Worm (Caenorhabditis elegans) whole organism, L4 larva: ENCODE measurements around the gene irld-24.
A peak's percentile ranks its signal among the peaks of the same experiment; 100 is the strongest.

Experiments
- F26F4.8 ChIP-seq: fragments of 200-800 bp; sonication (Bioruptor generic); conservative IDR thresholded peaks from 2 replicates; pipeline ENCODE4 v1.3.6; 2022; ENCODE audit warnings: missing genetic modification characterization, missing compliant biosample characterization
- F44E2.7 ChIP-seq: fragments of 200-800 bp; sonication (Bioruptor generic); IDR thresholded peaks from 2 replicates; pipeline ENCODE4 v2.1.2; 2022; ENCODE audit warnings: missing genetic modification characterization, missing compliant biosample characterization
- R02D3.7 ChIP-seq: fragments of 150-350 bp; sonication (generic microtip); optimal IDR thresholded peaks from 3 replicates; lab custom pipeline; 2014; ENCODE audit warnings: missing biosample characterization, missing genetic modification characterization
- Y48G9A.11 ChIP-seq: fragments of 200-800 bp; sonication (Bioruptor generic); IDR thresholded peaks from 2 replicates; pipeline ENCODE4 v1.3.6; 2022; ENCODE audit warnings: missing genetic modification reagents, missing genetic modification characterization, missing compliant biosample characterization
- Y5F2A.4 ChIP-seq: fragments of 200-800 bp; sonication (Bioruptor generic); optimal IDR thresholded peaks from 2 replicates; lab custom pipeline; 2018; ENCODE audit warnings: mild to moderate bottlenecking, missing genetic modification characterization, missing compliant biosample characterization
- ZK546.5 ChIP-seq, 2 experiments: sonication (generic microtip); optimal IDR thresholded peaks; 2 replicates each; lab custom pipeline; 2017; ENCODE audit warnings: missing biosample characterization in 2 of 2, missing genetic modification characterization in 2 of 2
- aha-1 ChIP-seq: fragments of 150-350 bp; peaks from one replicate; lab custom pipeline; 2014; ENCODE audit warnings: missing biosample characterization, missing genetic modification characterization
- ama-1 ChIP-seq: fragments of 150-350 bp; optimal IDR thresholded peaks from 2 replicates; lab custom pipeline; 2014; ENCODE audit warnings: inconsistent platforms, mixed read lengths
- arid-1 ChIP-seq: fragments of 200-800 bp; sonication (Bioruptor generic); conservative IDR thresholded peaks from 2 replicates; pipeline ENCODE4 v1.3.6; 2022; ENCODE audit warnings: missing genetic modification reagents, missing genetic modification characterization, missing compliant biosample characterization
- ceh-44 ChIP-seq: fragments of 200-800 bp; sonication (Bioruptor generic); IDR thresholded peaks from 2 replicates; pipeline ENCODE4 v1.3.6; 2022; ENCODE audit warnings: missing genetic modification reagents, missing genetic modification characterization, missing compliant biosample characterization
- daf-16 ChIP-seq, 3 experiments: sonication (generic microtip); optimal IDR thresholded peaks; 2 replicates each; lab custom pipeline; 2016 to 2017; ENCODE audit warnings: missing genetic modification characterization in 3 of 3, missing genetic modification reagents in 3 of 3, mild to moderate bottlenecking in 2 of 3, missing compliant biosample characterization in 2 of 3, missing biosample characterization in 1 of 3, moderate library complexity in 1 of 3
- daf-8 ChIP-seq: fragments of 200-800 bp; sonication (Bioruptor generic); IDR thresholded peaks from 2 replicates; pipeline ENCODE4 v1.3.6; 2022; ENCODE audit warnings: missing genetic modification characterization, missing compliant biosample characterization
- duxl-1 ChIP-seq: sonication (generic microtip); optimal IDR thresholded peaks from 2 replicates; lab custom pipeline; 2016; ENCODE audit warnings: mild to moderate bottlenecking, missing genetic modification characterization, moderate library complexity, missing compliant biosample characterization; ENCODE audit not compliant: poor library complexity
- dve-1 ChIP-seq: sonication (generic microtip); optimal IDR thresholded peaks from 2 replicates; lab custom pipeline; 2017; ENCODE audit warnings: antibody characterized with exemption, mild to moderate bottlenecking, missing genetic modification characterization, missing compliant biosample characterization; ENCODE audit not compliant: insufficient read depth
- egl-43 ChIP-seq: fragments of 200-800 bp; sonication (Bioruptor generic); IDR thresholded peaks from 2 replicates; pipeline ENCODE4 v1.3.6; 2022; ENCODE audit warnings: missing genetic modification reagents, missing genetic modification characterization, missing compliant biosample characterization
- fkh-10 ChIP-seq: fragments of 150-350 bp; optimal IDR thresholded peaks from 2 replicates; lab custom pipeline; 2014; ENCODE audit warnings: missing biosample characterization, missing genetic modification reagents, missing genetic modification characterization
- fos-1 ChIP-seq: fragments of 150-350 bp; optimal IDR thresholded peaks from 2 replicates; lab custom pipeline; 2014; ENCODE audit warnings: missing biosample characterization, missing genetic modification characterization
- gei-8 ChIP-seq: fragments of 200-800 bp; sonication (Bioruptor generic); optimal IDR thresholded peaks from 2 replicates; lab custom pipeline; 2018; ENCODE audit warnings: mild to moderate bottlenecking, missing genetic modification characterization, missing compliant biosample characterization
- hif-1 ChIP-seq, 2 experiments: sonication (generic microtip); optimal IDR thresholded peaks; 2 replicates each; lab custom pipeline; 2016 to 2017; ENCODE audit warnings: missing compliant biosample characterization in 2 of 2, missing genetic modification characterization in 2 of 2, missing genetic modification reagents in 2 of 2, missing genotype in 2 of 2, mild to moderate bottlenecking in 1 of 2
- hlh-11 ChIP-seq: fragments of 200-800 bp; sonication (Bioruptor generic); optimal IDR thresholded peaks from 2 replicates; lab custom pipeline; 2018; ENCODE audit warnings: mild to moderate bottlenecking, missing genetic modification characterization, missing compliant biosample characterization
- hlh-30 ChIP-seq: sonication (generic microtip); optimal IDR thresholded peaks from 2 replicates; lab custom pipeline; 2017; ENCODE audit warnings: antibody characterized with exemption, mild to moderate bottlenecking, missing genetic modification characterization, missing compliant biosample characterization; ENCODE audit not compliant: insufficient read depth
- lin-1 ChIP-seq: fragments of 200-800 bp; sonication (Bioruptor generic); IDR thresholded peaks from 2 replicates; pipeline ENCODE4 v1.3.6; 2022; ENCODE audit warnings: missing genetic modification reagents, missing genetic modification characterization, missing compliant biosample characterization
- lin-13 ChIP-seq: fragments of 150-350 bp; optimal IDR thresholded peaks from 2 replicates; lab custom pipeline; 2014; ENCODE audit warnings: missing biosample characterization, missing genetic modification reagents, missing genetic modification characterization
- lin-15B ChIP-seq: fragments of 150-350 bp; sonication (generic microtip); optimal IDR thresholded peaks from 3 replicates; lab custom pipeline; 2014; ENCODE audit warnings: missing biosample characterization, missing genetic modification characterization
- lsy-2 ChIP-seq, 2 experiments: fragments of 150-350 bp in 1 of 2; sonication (generic microtip) in 1 of 2; optimal IDR thresholded peaks; 2 replicates each; lab custom pipeline; 2014 to 2017; ENCODE audit warnings: missing biosample characterization in 2 of 2, missing genetic modification characterization in 2 of 2
- mdl-1 ChIP-seq, 2 experiments: fragments of 150-350 bp in 1 of 2; sonication (generic microtip) in 1 of 2; optimal IDR thresholded peaks; 2 replicates each; lab custom pipeline; 2014 to 2017; ENCODE audit warnings: missing biosample characterization in 2 of 2, missing genetic modification characterization in 2 of 2
- mdt-29 ChIP-seq: fragments of 200-800 bp; sonication (Bioruptor generic); IDR thresholded peaks from 2 replicates; pipeline ENCODE4 v1.3.6; 2022; ENCODE audit warnings: missing genetic modification reagents, missing genetic modification characterization, missing compliant biosample characterization
- mes-2 ChIP-seq: sonication (generic microtip); optimal IDR thresholded peaks from 2 replicates; lab custom pipeline; 2016; ENCODE audit warnings: missing genotype, mild to moderate bottlenecking, missing genetic modification characterization, missing compliant biosample characterization; ENCODE audit not compliant: poor library complexity, severe bottlenecking
- mxl-3 ChIP-seq: fragments of 200-800 bp; sonication (Bioruptor generic); optimal IDR thresholded peaks from 2 replicates; lab custom pipeline; 2018; ENCODE audit warnings: mild to moderate bottlenecking, missing genetic modification characterization, missing compliant biosample characterization
- nhr-10 ChIP-seq: fragments of 150-350 bp; optimal IDR thresholded peaks from 2 replicates; lab custom pipeline; 2014; ENCODE audit warnings: missing biosample characterization, missing genetic modification characterization
- nhr-102 ChIP-seq: sonication (generic microtip); optimal IDR thresholded peaks from 2 replicates; lab custom pipeline; 2016; ENCODE audit warnings: mild to moderate bottlenecking, missing genetic modification characterization, moderate library complexity, missing compliant biosample characterization
- nhr-25 ChIP-seq: sonication (generic microtip); optimal IDR thresholded peaks from 2 replicates; lab custom pipeline; 2017; ENCODE audit warnings: missing genetic modification characterization, mild to moderate bottlenecking, missing compliant biosample characterization, antibody characterized with exemption, moderate library complexity, borderline replicate concordance; ENCODE audit not compliant: insufficient read depth
- nhr-48 ChIP-seq: sonication (generic microtip); optimal IDR thresholded peaks from 2 replicates; lab custom pipeline; 2016; ENCODE audit warnings: mild to moderate bottlenecking, missing genetic modification characterization, missing compliant biosample characterization
- pha-4 ChIP-seq, 2 experiments: fragments of 150-350 bp in 1 of 2; fragments of 200-800 bp in 1 of 2; sonication (Bioruptor generic) in 1 of 2; IDR thresholded peaks in 1 of 2; optimal IDR thresholded peaks in 1 of 2; 2 replicates each; pipeline versions ENCODE4 v1.3.6 to Lab custom; 2014 to 2022; ENCODE audit warnings: missing genetic modification characterization in 2 of 2, missing genetic modification reagents in 2 of 2, missing biosample characterization in 1 of 2, missing compliant biosample characterization in 1 of 2
- sdz-12 ChIP-seq: fragments of 200-800 bp; sonication (Bioruptor generic); optimal IDR thresholded peaks from 2 replicates; lab custom pipeline; 2018; ENCODE audit warnings: mild to moderate bottlenecking, missing genetic modification characterization, missing compliant biosample characterization
- set-16 ChIP-seq: fragments of 200-800 bp; sonication (Bioruptor generic); IDR thresholded peaks from 2 replicates; pipeline ENCODE4 v1.3.6; 2022; ENCODE audit warnings: missing genetic modification reagents, missing genetic modification characterization, missing compliant biosample characterization
- snpc-4 ChIP-seq: fragments of 150-350 bp; optimal IDR thresholded peaks from 2 replicates; lab custom pipeline; 2014; ENCODE audit warnings: missing biosample characterization, missing genetic modification characterization
- tag-97 ChIP-seq: fragments of 200-800 bp; sonication (Bioruptor generic); IDR thresholded peaks from 2 replicates; pipeline ENCODE4 v1.3.6; 2022; ENCODE audit warnings: missing genetic modification characterization, missing compliant biosample characterization
- tra-1 ChIP-seq: fragments of 200-800 bp; sonication (Bioruptor generic); IDR thresholded peaks from 2 replicates; pipeline ENCODE4 v1.3.6; 2022; ENCODE audit warnings: missing genetic modification reagents, missing genetic modification characterization, missing compliant biosample characterization
- unc-130 ChIP-seq: sonication (generic microtip); optimal IDR thresholded peaks from 2 replicates; lab custom pipeline; 2016; ENCODE audit warnings: missing genetic modification reagents, missing genetic modification characterization, missing compliant biosample characterization
- unc-39 ChIP-seq: sonication (generic microtip); optimal IDR thresholded peaks from 2 replicates; lab custom pipeline; 2017; ENCODE audit warnings: missing biosample characterization, missing genetic modification characterization
- unc-62 ChIP-seq, 3 experiments: fragments of 150-350 bp in 1 of 3; sonication (generic microtip); optimal IDR thresholded peaks in 2 of 3; peaks in 1 of 3; 1 replicate in 1 of 3; 2 replicates in 2 of 3; lab custom pipeline; 2014 to 2017; ENCODE audit warnings: missing biosample characterization in 3 of 3, missing genetic modification characterization in 3 of 3, missing genetic modification reagents in 3 of 3, missing genotype in 1 of 3
- zfp-3 ChIP-seq: fragments of 200-800 bp; sonication (Bioruptor generic); conservative IDR thresholded peaks from 2 replicates; pipeline ENCODE4 v1.3.6; 2022; ENCODE audit warnings: missing genetic modification reagents, missing genetic modification characterization, missing compliant biosample characterization
- zip-11 ChIP-seq: fragments of 200-800 bp; sonication (Bioruptor generic); IDR thresholded peaks from 2 replicates; pipeline ENCODE4 v1.3.6; 2022; ENCODE audit warnings: missing genetic modification characterization, missing compliant biosample characterization
- zip-2 ChIP-seq: fragments of 150-350 bp; optimal IDR thresholded peaks from 2 replicates; lab custom pipeline; 2014; ENCODE audit warnings: missing biosample characterization, missing genetic modification characterization
- ztf-11 ChIP-seq: fragments of 150-350 bp; optimal IDR thresholded peaks from 2 replicates; lab custom pipeline; 2014; ENCODE audit warnings: missing biosample characterization, missing genetic modification characterization

Gene irld-24

DNA sequence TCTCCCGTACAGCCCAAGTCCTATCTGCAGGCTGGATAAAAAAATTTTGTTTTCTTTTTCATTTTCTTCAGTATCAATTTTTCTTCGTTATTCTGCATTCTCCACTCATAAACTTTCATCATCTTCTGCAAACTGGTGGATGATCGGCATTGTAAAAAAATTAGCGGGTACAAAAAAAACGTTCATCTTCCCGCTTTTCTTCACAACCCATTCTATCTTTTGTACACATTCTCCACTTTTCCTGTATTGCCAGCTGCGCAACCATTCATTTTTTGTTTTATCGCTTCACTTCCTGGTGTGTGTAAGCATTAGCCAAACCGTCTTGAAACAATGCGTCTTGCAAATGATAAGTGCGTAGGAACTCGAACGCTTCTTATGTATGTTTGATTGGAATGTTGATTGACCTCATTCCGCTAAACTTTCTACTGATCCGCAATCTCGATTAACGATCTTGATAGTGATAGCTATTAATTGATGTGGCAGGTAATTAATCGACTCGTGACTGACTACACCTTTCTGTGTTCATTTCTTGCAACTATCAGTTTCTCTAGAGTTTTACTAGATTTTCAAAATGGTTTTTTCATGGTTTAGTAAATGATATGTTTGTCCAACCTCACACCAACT, 11.8 kb upstream of the irld-24 start (continued):
- peak; percentile 19 for TF ChIP-seq nhr-25 (tag; lab: Kevin White, UChicago)
- TF ChIP-seq aha-1 (tag; lab: Kevin White, UChicago), result no peak
- TF ChIP-seq nhr-48, result peak; percentile 85
- TF ChIP-seq lsy-2 (tag; optimal IDR thresholded peaks at IDR 0.05; lab: Kevin White, UChicago), result peak in 1 of 2 experiments; percentile 15
- no peak for TF ChIP-seq F26F4.8 (GFP tag; lab: Robert Waterston, UW)

- TF ChIP-seq set-16 (GFP tag; lab: Robert Waterston, UW) (no peak), nhr-102 (no peak), hlh-11 (tag; lab: Kevin White, UChicago) (peak; percentile 80), fos-1 (tag; lab: Kevin White, UChicago) (no peak), zip-2 (no peak), ztf-11 (tag; lab: Kevin White, UChicago) (no peak), duxl-1 (tag; lab: Kevin White, UChicago) (no peak), zfp-3 (GFP tag; lab: Robert Waterston, UW) (no peak), mdl-1 (tag; optimal IDR thresholded peaks at IDR 0.05; lab: Kevin White, UChicago) (peak in 1 of 2 experiments; percentile 79), F44E2.7 (no peak), egl-43 (GFP tag; lab: Robert Waterston, UW) (no peak), lin-13 (GFP tag; lab: Kevin White, UChicago) (no peak), tag-97 (no peak), daf-16 (GFP tag; optimal IDR thresholded peaks at IDR 0.05; lab: Kevin White, UChicago) (peak in 1 of 2 experiments; percentile 94), daf-16 (tag; optimal IDR thresholded peaks at IDR 0.05; lab: Kevin White, UChicago) (no peak), lin-1 (GFP tag; lab: Robert Waterston, UW) (no peak), zip-11 (GFP tag; lab: Robert Waterston, UW) (no peak), snpc-4 (no peak), ama-1 (no peak), ZK546.5 (tag; optimal IDR thresholded peaks at IDR 0.05; lab: Kevin White, UChicago) (no peak), daf-8 (no peak), sdz-12 (GFP tag; lab: Kevin White, UChicago) (no peak), arid-1 (GFP tag; lab: Robert Waterston, UW) (no peak), mes-2 (tag; lab: Kevin White, UChicago) (peak; percentile 27), pha-4 (GFP tag; IDR thresholded peaks at IDR 0.05; lab: Robert Waterston, UW) (no peak), pha-4 (tag; optimal IDR thresholded peaks at IDR 0.05; lab: Kevin White, UChicago) (no peak), nhr-25 (tag; lab: Kevin White, UChicago) (no peak), Y48G9A.11 (GFP tag; lab: Robert Waterston, UW) (no peak), unc-130 (GFP tag; lab: Kevin White, UChicago) (no peak), ceh-44 (no peak), unc-39 (tag; lab: Kevin White, UChicago) (no peak), lin-15B (tag; lab: Kevin White, UChicago) (no peak), unc-62 (GFP tag; optimal IDR thresholded peaks at IDR 0.05 in 1 of 2; lab: Kevin White, UChicago) (no peak), unc-62 (tag; optimal IDR thresholded peaks at IDR 0.05; lab: Kevin White, UChicago) (no peak), fkh-10 (GFP tag; lab: Kevin White, UChicago) (no peak), gei-8 (no peak), mdt-29 (GFP tag; lab: Robert Waterston, UW) (no peak), nhr-10 (no peak), dve-1 (no peak), tra-1 (GFP tag; lab: Robert Waterston, UW) (0 out of 2 replicates have a peak, but pooled peaks have one; percentile 30), mxl-3 (GFP tag; lab: Kevin White, UChicago) (peak; percentile 58), R02D3.7 (no peak), hif-1 (tag; optimal IDR thresholded peaks at IDR 0.05; lab: Kevin White, UChicago) (peak in 1 of 2 experiments; percentile 15), hlh-30 (tag; lab: Kevin White, UChicago) (peak; percentile 83), Y5F2A.4 (no peak)
Measured at ce11 chrX:13975314-13975713, 11.1 kb upstream of the irld-24 start, which contains the start of gene F48F7.5. F48F7.5 (plus strand) TSS chrX:13975653.
